Worm (Caenorhabditis elegans): Measurements from ENCODE around the gene zyg-8.

Gene zyg-8

DNA sequence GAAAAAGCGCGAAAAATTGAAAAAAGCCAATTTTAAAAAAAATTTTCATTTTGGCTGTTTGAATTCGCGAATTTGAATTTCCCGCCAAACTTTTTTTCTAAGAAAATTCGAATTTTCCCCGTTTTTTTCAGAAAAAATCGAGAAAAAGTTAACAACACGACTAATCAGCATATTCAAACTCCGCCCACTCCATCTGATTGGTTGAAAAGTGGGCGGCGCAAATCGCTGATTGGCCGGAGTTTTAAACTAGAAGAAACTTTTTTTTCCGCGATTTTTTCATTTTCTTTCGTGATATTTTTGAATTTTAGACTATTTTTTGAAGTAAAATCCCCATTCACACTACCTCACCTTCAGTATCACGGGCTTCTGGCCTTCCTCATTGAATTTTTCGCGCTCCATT is 2.0 kb upstream of the zyg-8 start:
- TF ChIP-seq zag-1 (tag; optimal IDR thresholded peaks at IDR 0.05), result no peak

- TF ChIP-seq fos-1 (tag; optimal IDR thresholded peaks at IDR 0.05), result no peak
- TF ChIP-seq ZK546.5 (tag; optimal IDR thresholded peaks at IDR 0.05), result no peak
- TF ChIP-seq nhr-11 (tag; optimal IDR thresholded peaks at IDR 0.05), result no peak
- TF ChIP-seq peb-1 (tag; optimal IDR thresholded peaks at IDR 0.05), result no peak
- TF ChIP-seq ceh-82 (tag; optimal IDR thresholded peaks at IDR 0.05), result no peak
- TF ChIP-seq nhr-12 (tag; optimal IDR thresholded peaks at IDR 0.05), result no peak
- no peak for TF ChIP-seq nhr-10 (tag; optimal IDR thresholded peaks at IDR 0.05)
- TF ChIP-seq crh-2 (tag; optimal IDR thresholded peaks at IDR 0.05), result no peak
Observed at ce11 chrIII:12060092-12060491, 1.4 kb upstream of the zyg-8 start.

- TF ChIP-seq elt-3 (tag; optimal IDR thresholded peaks at IDR 0.05), result no peak
Observed at ce11 chrIII:12063934-12064333, 2.4 kb downstream of the zyg-8 start.

DNA sequence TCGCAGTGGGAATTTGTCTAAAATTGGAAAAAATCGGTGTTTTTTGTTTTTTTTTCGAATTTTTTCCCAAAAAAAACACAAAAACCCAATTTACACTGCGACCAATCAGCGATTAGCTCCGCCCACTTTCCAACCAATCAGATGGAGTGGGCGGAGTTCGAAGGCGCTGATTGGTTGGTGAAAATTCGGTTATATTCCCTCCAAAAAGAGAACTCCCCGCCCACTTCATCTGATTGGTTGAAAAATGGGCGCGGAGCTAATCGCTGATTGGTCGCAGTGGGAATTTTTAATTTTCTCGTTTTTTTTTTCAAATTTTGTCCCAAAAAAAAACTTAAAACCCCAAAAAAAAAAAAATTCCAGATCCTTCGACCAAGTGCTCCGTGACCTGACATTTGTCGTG is 3.0 kb downstream of the zyg-8 start:
- TF ChIP-seq lin-39 (tag; optimal IDR thresholded peaks at IDR 0.05) (no peak), snpc-4 (tag; optimal IDR thresholded peaks at IDR 0.05) (no peak), egl-27 (tag; optimal IDR thresholded peaks at IDR 0.05) (no peak), ceh-82 (tag; optimal IDR thresholded peaks at IDR 0.05) (no peak), C34F6.9 (tag; optimal IDR thresholded peaks at IDR 0.05) (no peak), elt-1 (tag; optimal IDR thresholded peaks at IDR 0.05) (no peak)

DNA sequence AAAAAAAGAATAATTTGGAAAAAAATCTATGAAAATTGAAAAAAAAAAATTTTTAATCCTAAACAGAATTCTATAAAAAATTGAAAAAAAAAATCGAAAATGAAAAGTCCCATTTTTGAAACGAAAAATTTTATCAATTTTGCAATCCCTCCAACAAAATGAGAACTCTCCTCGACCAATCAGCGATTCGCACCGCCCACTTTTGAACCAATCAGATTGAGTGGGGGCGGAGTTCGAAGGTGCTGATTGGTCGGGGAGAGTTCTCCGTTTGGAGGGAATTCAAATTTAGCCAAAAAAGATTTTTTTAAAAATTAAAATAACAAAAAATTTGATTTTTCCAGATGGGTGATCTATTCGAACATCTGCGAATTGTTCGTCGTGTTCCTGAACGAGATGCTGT is 6.2 kb downstream of the zyg-8 start:
- TF ChIP-seq alr-1 (tag; optimal IDR thresholded peaks at IDR 0.05) (no peak), sma-9 (GFP tag; optimal IDR thresholded peaks at IDR 0.05) (no peak), sma-9 (tag; optimal IDR thresholded peaks at IDR 0.05) (no peak), unc-39 (tag; optimal IDR thresholded peaks at IDR 0.05) (no peak), zag-1 (tag; optimal IDR thresholded peaks at IDR 0.05) (no peak), lin-39 (tag; optimal IDR thresholded peaks at IDR 0.05) (no peak), unc-55 (GFP tag; optimal IDR thresholded peaks at IDR 0.05) (no peak), nhr-25 (tag; optimal IDR thresholded peaks at IDR 0.05) (no peak), mab-5 (tag; optimal IDR thresholded peaks at IDR 0.05) (no peak), ceh-82 (tag; optimal IDR thresholded peaks at IDR 0.05) (no peak)

DNA sequence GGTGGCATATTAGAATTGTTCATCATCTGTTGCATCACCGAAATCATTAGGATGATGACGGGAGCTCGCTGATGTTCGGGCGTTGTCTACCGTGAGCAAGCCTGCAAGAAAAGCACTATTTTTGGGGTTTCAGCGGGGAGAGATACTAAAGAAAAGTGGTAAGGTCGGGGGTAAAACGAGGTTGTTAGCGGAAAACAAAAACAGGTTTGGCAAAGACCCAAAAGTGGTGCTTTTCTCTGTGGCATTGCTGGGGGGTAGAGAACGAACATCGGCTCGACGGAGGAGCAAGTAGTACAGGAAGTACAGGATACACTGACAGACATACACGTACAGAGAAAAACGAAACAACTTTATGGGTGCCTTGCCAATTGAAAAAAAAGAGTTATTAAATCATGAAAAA is 15.9 kb downstream of the zyg-8 start, which contains the start of gene php-3:
TSS of gene php-3 (minus strand) at position 101 of the 400 bp plus-strand sequence.
- TF ChIP-seq unc-55 (GFP tag; optimal IDR thresholded peaks at IDR 0.05) (no peak), ceh-16 (tag; optimal IDR thresholded peaks at IDR 0.05) (no peak), nhr-23 (tag; optimal IDR thresholded peaks at IDR 0.05) (no peak), elt-3 (tag; optimal IDR thresholded peaks at IDR 0.05) (no peak), sem-4 (tag; optimal IDR thresholded peaks at IDR 0.05) (no peak), blmp-1 (tag; optimal IDR thresholded peaks at IDR 0.05; ENCODE audit: insufficient read depth) (no peak), R02D3.7 (tag; optimal IDR thresholded peaks at IDR 0.05) (no peak), ztf-11 (tag; optimal IDR thresholded peaks at IDR 0.05) (no peak), C34F6.9 (tag; optimal IDR thresholded peaks at IDR 0.05) (no peak), alr-1 (tag; optimal IDR thresholded peaks at IDR 0.05) (no peak), mdl-1 (tag; optimal IDR thresholded peaks at IDR 0.05) (no peak), mbf-1 (tag; optimal IDR thresholded peaks at IDR 0.05) (no peak), nhr-21 (tag; optimal IDR thresholded peaks at IDR 0.05) (no peak), fos-1 (tag; optimal IDR thresholded peaks at IDR 0.05) (no peak), ceh-82 (tag; optimal IDR thresholded peaks at IDR 0.05) (no peak), dmd-4 (tag; optimal IDR thresholded peaks at IDR 0.05) (no peak), elt-1 (tag; optimal IDR thresholded peaks at IDR 0.05) (no peak)

ce11 chrIII:12081992-12082628 is 20.6 kb downstream of the zyg-8 start:
- TF ChIP-seq C34F6.9 (tag; optimal IDR thresholded peaks at IDR 0.05) (no peak), nhr-129 (tag; optimal IDR thresholded peaks at IDR 0.05) (no peak), elt-1 (tag; optimal IDR thresholded peaks at IDR 0.05) (no peak), sma-3 (GFP tag; optimal IDR thresholded peaks at IDR 0.05) (peak; percentile 33), skn-1 (tag; optimal IDR thresholded peaks at IDR 0.05) (no peak), sem-4 (tag; optimal IDR thresholded peaks at IDR 0.05) (peak; percentile 45), nhr-23 (tag; optimal IDR thresholded peaks at IDR 0.05) (no peak), aly-2 (tag; optimal IDR thresholded peaks at IDR 0.05) (no peak), lsy-2 (tag; optimal IDR thresholded peaks at IDR 0.05) (peak in 1 of 2 experiments; percentile 23)
